Worm (Caenorhabditis elegans) whole organism, L1 larva: Measurements from ENCODE around the gene F10E7.9.

Source experiments
- C04F5.9 ChIP-seq: sonication (generic microtip); optimal IDR thresholded peaks from 2 replicates; lab custom pipeline; 2016; ENCODE audit warnings: missing genetic modification characterization, missing compliant biosample characterization
- aly-2 ChIP-seq: fragments of 150-350 bp; optimal IDR thresholded peaks from 2 replicates; lab custom pipeline; 2014; ENCODE audit warnings: missing biosample characterization, missing genetic modification characterization
- ama-1 ChIP-seq: fragments of 150-350 bp; optimal IDR thresholded peaks from 2 replicates; lab custom pipeline; 2014
- blmp-1 ChIP-seq: fragments of 150-350 bp; optimal IDR thresholded peaks from 2 replicates; lab custom pipeline; 2014; ENCODE audit warnings: missing biosample characterization, missing genetic modification characterization
- ceh-8 ChIP-seq: fragments of 200-800 bp; sonication (Bioruptor generic); optimal IDR thresholded peaks from 2 replicates; lab custom pipeline; 2018; ENCODE audit warnings: mild to moderate bottlenecking, missing genetic modification characterization, moderate library complexity, missing compliant biosample characterization
- ceh-88 ChIP-seq: fragments of 200-800 bp; sonication (Bioruptor generic); IDR thresholded peaks from 2 replicates; pipeline ENCODE4 v1.3.6; 2022; ENCODE audit warnings: missing genetic modification characterization, missing compliant biosample characterization
- efl-3 ChIP-seq: fragments of 200-800 bp; sonication (Bioruptor generic); optimal IDR thresholded peaks from 2 replicates; lab custom pipeline; 2018; ENCODE audit warnings: mild to moderate bottlenecking, missing genetic modification characterization, missing compliant biosample characterization
- egl-13 ChIP-seq: sonication (generic microtip); optimal IDR thresholded peaks from 2 replicates; lab custom pipeline; 2016; ENCODE audit warnings: missing genotype, missing genetic modification reagents, missing genetic modification characterization, missing compliant biosample characterization
- egl-27 ChIP-seq, 2 experiments: fragments of 150-350 bp in 1 of 2; sonication (generic microtip); optimal IDR thresholded peaks; 3 replicates each; lab custom pipeline; 2017 to 2018; ENCODE audit warnings: missing biosample characterization in 2 of 2, missing genetic modification characterization in 2 of 2, missing genetic modification reagents in 2 of 2
- elt-3 ChIP-seq, 6 experiments: fragments of 150-350 bp in 1 of 6; sonication (generic microtip); optimal IDR thresholded peaks; 2 replicates each; lab custom pipeline; 2017 to 2018; ENCODE audit warnings: missing biosample characterization in 6 of 6, missing genetic modification characterization in 6 of 6, inconsistent platforms in 1 of 6
- fkh-10 ChIP-seq: sonication (generic microtip); optimal IDR thresholded peaks from 2 replicates; lab custom pipeline; 2017; ENCODE audit warnings: missing biosample characterization, missing genetic modification reagents, missing genetic modification characterization
- fkh-4 ChIP-seq: sonication (generic microtip); optimal IDR thresholded peaks from 2 replicates; lab custom pipeline; 2016; ENCODE audit warnings: missing compliant biosample characterization, missing genetic modification characterization, borderline replicate concordance
- fos-1 ChIP-seq: fragments of 150-350 bp; optimal IDR thresholded peaks from 2 replicates; lab custom pipeline; 2014; ENCODE audit warnings: missing biosample characterization, missing genetic modification characterization
- grh-1 ChIP-seq: fragments of 200-800 bp; sonication (Bioruptor generic); IDR thresholded peaks from 2 replicates; pipeline ENCODE4 v1.3.6; 2022; ENCODE audit warnings: missing genetic modification reagents, missing genetic modification characterization, missing compliant biosample characterization
- hlh-4 ChIP-seq: sonication (generic microtip); optimal IDR thresholded peaks from 2 replicates; lab custom pipeline; 2016; ENCODE audit warnings: mild to moderate bottlenecking, missing genetic modification characterization, missing compliant biosample characterization
- hpl-2 ChIP-seq: fragments of 150-350 bp; optimal IDR thresholded peaks from 2 replicates; lab custom pipeline; 2014; ENCODE audit warnings: missing biosample characterization, missing genetic modification reagents, missing genetic modification characterization
- irx-1 ChIP-seq: sonication (generic microtip); optimal IDR thresholded peaks from 2 replicates; lab custom pipeline; 2016; ENCODE audit warnings: missing genetic modification characterization, missing compliant biosample characterization
- jun-1 ChIP-seq: fragments of 150-350 bp; optimal IDR thresholded peaks from 2 replicates; lab custom pipeline; 2014; ENCODE audit warnings: missing biosample characterization, missing genetic modification reagents, missing genetic modification characterization
- lin-13 ChIP-seq: fragments of 150-350 bp; optimal IDR thresholded peaks from 2 replicates; lab custom pipeline; 2014; ENCODE audit warnings: missing biosample characterization, missing genetic modification reagents, missing genetic modification characterization
- lin-14 ChIP-seq: fragments of 200-800 bp; sonication (Bioruptor generic); optimal IDR thresholded peaks from 2 replicates; lab custom pipeline; 2018; ENCODE audit warnings: mild to moderate bottlenecking, missing genetic modification characterization, moderate library complexity, missing compliant biosample characterization
- lin-15B ChIP-seq: fragments of 150-350 bp; sonication (generic microtip); optimal IDR thresholded peaks from 3 replicates; lab custom pipeline; 2014; ENCODE audit warnings: missing biosample characterization, missing genetic modification characterization
- lin-39 ChIP-seq: fragments of 150-350 bp; optimal IDR thresholded peaks from 2 replicates; lab custom pipeline; 2014; ENCODE audit warnings: missing biosample characterization, missing genetic modification reagents, missing genetic modification characterization
- lir-3 ChIP-seq: sonication (generic microtip); optimal IDR thresholded peaks from 2 replicates; lab custom pipeline; 2016; ENCODE audit warnings: mild to moderate bottlenecking, missing genetic modification characterization, moderate library complexity, missing compliant biosample characterization; ENCODE audit not compliant: poor library complexity
- lsy-2 ChIP-seq, 2 experiments: fragments of 150-350 bp; optimal IDR thresholded peaks; 2 replicates each; lab custom pipeline; 2014; ENCODE audit warnings: missing biosample characterization in 2 of 2, missing genetic modification characterization in 2 of 2
- mdl-1 ChIP-seq, 2 experiments: fragments of 150-350 bp; optimal IDR thresholded peaks; 2 replicates each; lab custom pipeline; 2014 to 2017; ENCODE audit warnings: missing biosample characterization in 2 of 2, missing genetic modification characterization in 2 of 2, inconsistent platforms in 1 of 2
- mef-2 ChIP-seq: fragments of 150-350 bp; optimal IDR thresholded peaks from 2 replicates; lab custom pipeline; 2014; ENCODE audit warnings: missing biosample characterization, missing genetic modification characterization
- mep-1 ChIP-seq: fragments of 150-350 bp; optimal IDR thresholded peaks from 2 replicates; lab custom pipeline; 2014; ENCODE audit warnings: missing biosample characterization, missing genetic modification characterization
- nhr-11 ChIP-seq: fragments of 150-350 bp; optimal IDR thresholded peaks from 2 replicates; lab custom pipeline; 2014; ENCODE audit warnings: missing biosample characterization, missing genetic modification characterization
- nhr-12 ChIP-seq: sonication (generic microtip); optimal IDR thresholded peaks from 2 replicates; lab custom pipeline; 2017; ENCODE audit warnings: missing biosample characterization, missing genetic modification characterization
- nhr-20 ChIP-seq: sonication (generic microtip); optimal IDR thresholded peaks from 2 replicates; lab custom pipeline; 2016; ENCODE audit warnings: mild to moderate bottlenecking, missing genetic modification characterization, missing compliant biosample characterization
- nhr-47 ChIP-seq: sonication (generic microtip); optimal IDR thresholded peaks from 2 replicates; lab custom pipeline; 2016; ENCODE audit warnings: mild to moderate bottlenecking, missing genetic modification characterization, moderate library complexity, missing compliant biosample characterization
- nhr-71 ChIP-seq: sonication (generic microtip); optimal IDR thresholded peaks from 2 replicates; lab custom pipeline; 2016; ENCODE audit warnings: mild to moderate bottlenecking, missing genetic modification characterization, moderate library complexity, missing compliant biosample characterization
- nhr-76 ChIP-seq: sonication (generic microtip); optimal IDR thresholded peaks from 2 replicates; lab custom pipeline; 2017; ENCODE audit warnings: missing biosample characterization, missing genetic modification characterization
- nhr-77 ChIP-seq: fragments of 150-350 bp; optimal IDR thresholded peaks from 2 replicates; lab custom pipeline; 2014; ENCODE audit warnings: missing biosample characterization, missing genetic modification characterization
- nhr-84 ChIP-seq: sonication (generic microtip); optimal IDR thresholded peaks from 2 replicates; lab custom pipeline; 2017; ENCODE audit warnings: missing biosample characterization, missing genetic modification characterization
- nhr-90 ChIP-seq: sonication (generic microtip); optimal IDR thresholded peaks from 2 replicates; lab custom pipeline; 2016; ENCODE audit warnings: mild to moderate bottlenecking, missing genetic modification characterization, missing compliant biosample characterization; ENCODE audit not compliant: poor library complexity
- pax-3 ChIP-seq: fragments of 200-800 bp; sonication (Bioruptor generic); optimal IDR thresholded peaks from 2 replicates; lab custom pipeline; 2018; ENCODE audit warnings: mild to moderate bottlenecking, missing genetic modification characterization, moderate library complexity, missing compliant biosample characterization
- rnt-1 ChIP-seq: sonication (generic microtip); optimal IDR thresholded peaks from 2 replicates; lab custom pipeline; 2016; ENCODE audit warnings: mild to moderate bottlenecking, missing genetic modification characterization, moderate library complexity, missing compliant biosample characterization
- skn-1 ChIP-seq: fragments of 150-350 bp; optimal IDR thresholded peaks from 2 replicates; lab custom pipeline; 2014; ENCODE audit warnings: missing biosample characterization, missing genetic modification characterization
- snu-23 ChIP-seq: sonication (generic microtip); optimal IDR thresholded peaks from 2 replicates; lab custom pipeline; 2016; ENCODE audit warnings: missing genetic modification characterization, missing compliant biosample characterization
- sox-4 ChIP-seq: sonication (generic microtip); optimal IDR thresholded peaks from 2 replicates; lab custom pipeline; 2016; ENCODE audit warnings: missing genetic modification characterization, missing compliant biosample characterization
- sptf-1 ChIP-seq: fragments of 150-350 bp; optimal IDR thresholded peaks from 2 replicates; lab custom pipeline; 2014; ENCODE audit warnings: missing biosample characterization, missing genetic modification characterization
- sup-37 ChIP-seq: fragments of 200-800 bp; sonication (Bioruptor generic); optimal IDR thresholded peaks from 2 replicates; lab custom pipeline; 2018; ENCODE audit warnings: mild to moderate bottlenecking, missing genetic modification characterization, missing compliant biosample characterization
- swsn-7 ChIP-seq: sonication (generic microtip); optimal IDR thresholded peaks from 2 replicates; lab custom pipeline; 2016; ENCODE audit warnings: missing genetic modification characterization, missing compliant biosample characterization
- tbx-2 ChIP-seq: sonication (generic microtip); optimal IDR thresholded peaks from 2 replicates; lab custom pipeline; 2016; ENCODE audit warnings: missing genetic modification characterization, missing compliant biosample characterization
- unc-130 ChIP-seq: fragments of 150-350 bp; optimal IDR thresholded peaks from 2 replicates; lab custom pipeline; 2017; ENCODE audit warnings: missing biosample characterization, missing genetic modification characterization, inconsistent platforms
- unc-30 ChIP-seq: sonication (generic microtip); optimal IDR thresholded peaks from 2 replicates; lab custom pipeline; 2017; ENCODE audit warnings: missing biosample characterization, missing genetic modification characterization
- unc-98 ChIP-seq: fragments of 200-800 bp; sonication (Bioruptor generic); IDR thresholded peaks from 2 replicates; pipeline ENCODE4 v1.3.6; 2022; ENCODE audit warnings: missing genetic modification characterization, missing compliant biosample characterization
- vab-15 ChIP-seq: sonication (generic microtip); optimal IDR thresholded peaks from 2 replicates; lab custom pipeline; 2017; ENCODE audit warnings: missing genotype, mild to moderate bottlenecking, missing genetic modification characterization, missing compliant biosample characterization
- xbp-1 ChIP-seq: sonication (generic microtip); optimal IDR thresholded peaks from 2 replicates; lab custom pipeline; 2016; ENCODE audit warnings: missing genetic modification characterization, missing compliant biosample characterization
- zip-4 ChIP-seq: fragments of 200-800 bp; sonication (Bioruptor generic); optimal IDR thresholded peaks from 2 replicates; lab custom pipeline; 2018; ENCODE audit warnings: mild to moderate bottlenecking, missing genetic modification characterization, moderate library complexity, missing compliant biosample characterization

The F10E7.9 gene

ce11 chrII:7104794-7105613, 4.9 kb downstream of the F10E7.9 start, which contains the start of the genes farl-11 and rpl-33:
Gene farl-11 (minus strand): TSS chrII:7105035.
Gene rpl-33 (plus strand): TSS chrII:7105563.
- TF ChIP-seq fkh-4, result no peak
- peak; percentile 85 for TF ChIP-seq lin-14 (GFP tag; lab: Kevin White, UChicago)
- TF ChIP-seq irx-1, result peak; percentile 43
- no peak for TF ChIP-seq hlh-4 (tag; lab: Kevin White, UChicago)
- TF ChIP-seq zip-4 (GFP tag; lab: Kevin White, UChicago), result no peak
- TF ChIP-seq sup-37 (GFP tag; lab: Kevin White, UChicago), result no peak
- peak; percentile 89 for TF ChIP-seq unc-130
- peak; percentile 78 for TF ChIP-seq rnt-1
- TF ChIP-seq mep-1 (tag; lab: Kevin White, UChicago), result peak; percentile 96
- no peak for TF ChIP-seq unc-30 (tag; lab: Kevin White, UChicago)
- peak in 4 of 6 experiments; percentile 14 to 84 (median 61) for TF ChIP-seq elt-3 (tag; optimal IDR thresholded peaks at IDR 0.05; lab: Kevin White, UChicago)
- TF ChIP-seq tbx-2, result peak; percentile 81
- peak; percentile 53; the same call in 1 of the 2 replicates for TF ChIP-seq grh-1 (GFP tag; lab: Robert Waterston, UW)
- peak; percentile 86 for TF ChIP-seq nhr-20 (tag; lab: Kevin White, UChicago)
- TF ChIP-seq nhr-84 (tag; lab: Kevin White, UChicago), result no peak
- TF ChIP-seq mdl-1 (tag; optimal IDR thresholded peaks at IDR 0.05; lab: Kevin White, UChicago), result peak in 1 of 2 experiments; percentile 65
- TF ChIP-seq nhr-47, result peak; percentile 83
- peak; percentile 92 for TF ChIP-seq snu-23 (GFP tag; lab: Kevin White, UChicago)
- peak; percentile 34 for TF ChIP-seq pax-3 (tag; lab: Kevin White, UChicago)
- TF ChIP-seq sptf-1, result no peak
- peak; percentile 30 for TF ChIP-seq lin-39 (tag; lab: Kevin White, UChicago)
- no peak for TF ChIP-seq ceh-8 (GFP tag; lab: Kevin White, UChicago)
- peak; percentile 26; the same call in 1 of the 2 replicates for TF ChIP-seq ceh-88
- peak; percentile 98 for TF ChIP-seq lin-15B
- TF ChIP-seq xbp-1 (tag; lab: Kevin White, UChicago), result peak; percentile 81
- peak; percentile 84 for TF ChIP-seq blmp-1 (tag; lab: Kevin White, UChicago)
- TF ChIP-seq ama-1 (lab: Kevin White, UChicago), result peak; percentile 62
- peak; percentile 58 for TF ChIP-seq C04F5.9 (tag; lab: Kevin White, UChicago)
- no peak for TF ChIP-seq vab-15
- TF ChIP-seq aly-2 (tag; lab: Kevin White, UChicago), result peak; percentile 77
- peak; percentile 45 for TF ChIP-seq sox-4
- peak; percentile 33 for TF ChIP-seq fkh-10 (GFP tag; lab: Kevin White, UChicago)
- TF ChIP-seq egl-27 (tag; optimal IDR thresholded peaks at IDR 0.05; lab: Kevin White, UChicago), result no peak
- peak; percentile 87 for TF ChIP-seq nhr-71 (tag; lab: Kevin White, UChicago)
- peak; percentile 80 for TF ChIP-seq nhr-77 (tag; lab: Kevin White, UChicago)
- TF ChIP-seq fos-1 (tag; lab: Kevin White, UChicago), result peak; percentile 89
- TF ChIP-seq nhr-90 (tag; lab: Kevin White, UChicago), result peak; percentile 68
- TF ChIP-seq lin-13 (GFP tag; lab: Kevin White, UChicago), result peak; percentile 79
- no peak for TF ChIP-seq unc-98
- TF ChIP-seq mef-2, result no peak
- TF ChIP-seq efl-3 (GFP tag; lab: Kevin White, UChicago), result no peak
- TF ChIP-seq nhr-11 (tag; lab: Kevin White, UChicago), result peak; percentile 39
- TF ChIP-seq lsy-2 (tag; optimal IDR thresholded peaks at IDR 0.05; lab: Kevin White, UChicago), result peak; percentile 98 to 100
- TF ChIP-seq jun-1 (tag; lab: Kevin White, UChicago), result peak; percentile 60
- TF ChIP-seq lir-3, result peak; percentile 58
- peak; percentile 52 for TF ChIP-seq hpl-2 (GFP tag; lab: Kevin White, UChicago)
- TF ChIP-seq nhr-12 (tag; lab: Kevin White, UChicago), result no peak
- TF ChIP-seq skn-1 (tag; lab: Kevin White, UChicago), result peak; percentile 93
- peak; percentile 34 for TF ChIP-seq egl-13 (tag; lab: Kevin White, UChicago)
- TF ChIP-seq swsn-7 (tag; lab: Kevin White, UChicago), result peak; percentile 76
- TF ChIP-seq nhr-76 (tag; lab: Kevin White, UChicago), result no peak
